Fruit fly (Drosophila melanogaster): ENCODE results near the gene Acer.

The Acer gene

dm6 chr2L:8534515-8535295, 13.0 kb downstream of the Acer start (continued):
- peak; percentile 82 for TF ChIP-seq kay (GFP tag; optimal IDR thresholded peaks at IDR 0.05)
- TF ChIP-seq CG11093 (GFP tag; IDR thresholded peaks at IDR 0.05), result peak; percentile 95
- peak; percentile 85 for TF ChIP-seq gsb (GFP tag; IDR thresholded peaks at IDR 0.05)
- TF ChIP-seq CG6813 (GFP tag; optimal IDR thresholded peaks at IDR 0.05), result peak; percentile 89
- TF ChIP-seq CG1792 (GFP tag; optimal IDR thresholded peaks at IDR 0.05), result peak; percentile 40
- peak; percentile 5 for TF ChIP-seq Dp (GFP tag; optimal IDR thresholded peaks at IDR 0.05)
- TF ChIP-seq ems (GFP tag; optimal IDR thresholded peaks at IDR 0.05), result peak; percentile 90
- TF ChIP-seq Dip2 (GFP tag; IDR thresholded peaks at IDR 0.05), result peak; percentile 71; the same call in 1 of the 2 replicates
- no peak for TF ChIP-seq h (optimal IDR thresholded peaks at IDR 0.05)
- TF ChIP-seq CG3163 (GFP tag; optimal IDR thresholded peaks at IDR 0.05), result peak; percentile 91
- peak; percentile 97 for TF ChIP-seq crol (GFP tag; IDR thresholded peaks at IDR 0.05)
- peak; percentile 90 for TF ChIP-seq lab (GFP tag; optimal IDR thresholded peaks at IDR 0.05)
- TF ChIP-seq CG17359 (tag; optimal IDR thresholded peaks at IDR 0.05), result peak; percentile 98
- no peak for TF ChIP-seq ham (GFP tag; IDR thresholded peaks at IDR 0.05)
- peak; percentile 88 for TF ChIP-seq BtbVII (GFP tag; optimal IDR thresholded peaks at IDR 0.05)
- TF ChIP-seq CG42726 (GFP tag; IDR thresholded peaks at IDR 0.05; ENCODE audit: partially characterized antibody), result no peak
- TF ChIP-seq MBD-R2 (GFP tag; IDR thresholded peaks at IDR 0.05), result peak; percentile 64
- TF ChIP-seq Side (GFP tag; optimal IDR thresholded peaks at IDR 0.05), result peak; percentile 70
- no peak for TF ChIP-seq exex (tag; optimal IDR thresholded peaks at IDR 0.05)
- peak; percentile 93 for TF ChIP-seq Fer3 (tag; optimal IDR thresholded peaks at IDR 0.05)
- TF ChIP-seq CG17186 (GFP tag; optimal IDR thresholded peaks at IDR 0.05), result peak; percentile 94
- TF ChIP-seq MTF-1 (GFP tag; optimal IDR thresholded peaks at IDR 0.05; ENCODE audit: borderline replicate concordance), result peak; percentile 73
- TF ChIP-seq lola (GFP tag; optimal IDR thresholded peaks at IDR 0.05), result peak in 1 of 3 experiments; percentile 91
- peak; percentile 98 for TF ChIP-seq CG13424 (tag; optimal IDR thresholded peaks at IDR 0.05)
- peak; percentile 94 for TF ChIP-seq tgo (GFP tag; IDR thresholded peaks at IDR 0.05)
- no peak for TF ChIP-seq Neu2 (GFP tag; optimal IDR thresholded peaks at IDR 0.05; ENCODE audit: borderline replicate concordance)
- TF ChIP-seq CG4820 (GFP tag; optimal IDR thresholded peaks at IDR 0.05), result peak; percentile 91
- peak; percentile 87 for TF ChIP-seq ssp (GFP tag; IDR thresholded peaks at IDR 0.05)
- peak; percentile 67 for TF ChIP-seq CG33213 (GFP tag; optimal IDR thresholded peaks at IDR 0.05)
- peak; percentile 98 for TF ChIP-seq gem (tag; optimal IDR thresholded peaks at IDR 0.05)
- peak; percentile 88 for TF ChIP-seq tio (GFP tag; optimal IDR thresholded peaks at IDR 0.05)
- TF ChIP-seq dmrt99B (tag; optimal IDR thresholded peaks at IDR 0.05), result peak; percentile 99
- peak; percentile 87 for TF ChIP-seq Lhr (GFP tag; optimal IDR thresholded peaks at IDR 0.05)
- peak; percentile 89 for TF ChIP-seq sim (GFP tag; IDR thresholded peaks at IDR 0.05)
- TF ChIP-seq tx (GFP tag; optimal IDR thresholded peaks at IDR 0.05), result peak; percentile 74
- peak; percentile 76 for TF ChIP-seq CG7556 (GFP tag; optimal IDR thresholded peaks at IDR 0.05)
- peak; percentile 50 for TF ChIP-seq D19B (GFP tag; optimal IDR thresholded peaks at IDR 0.05)
- peak; percentile 92 for TF ChIP-seq onecut (GFP tag; IDR thresholded peaks at IDR 0.05)
- TF ChIP-seq CG18476 (GFP tag; optimal IDR thresholded peaks at IDR 0.05), result peak; percentile 94
- TF ChIP-seq CG4617 (GFP tag; optimal IDR thresholded peaks at IDR 0.05; ENCODE audit: borderline replicate concordance), result peak; percentile 88
- TF ChIP-seq sd (tag; optimal IDR thresholded peaks at IDR 0.05), result peak; percentile 84
- TF ChIP-seq sima (GFP tag; optimal IDR thresholded peaks at IDR 0.05), result peak; percentile 7
- TF ChIP-seq aop (GFP tag; IDR thresholded peaks at IDR 0.05), result peak; percentile 91
- peak; percentile 81 for TF ChIP-seq en (GFP tag; optimal IDR thresholded peaks at IDR 0.05)
- peak; percentile 76 for TF ChIP-seq Doc2 (GFP tag; IDR thresholded peaks at IDR 0.05)
- peak; percentile 97 for TF ChIP-seq tap (tag; optimal IDR thresholded peaks at IDR 0.05)
- TF ChIP-seq CG17385 (GFP tag; optimal IDR thresholded peaks at IDR 0.05), result peak; percentile 92
- no peak for TF ChIP-seq ash1 (GFP tag; optimal IDR thresholded peaks at IDR 0.05)
- peak; percentile 25; the same call in 1 of the 2 replicates for TF ChIP-seq rib (GFP tag; IDR thresholded peaks at IDR 0.05)
